Fruit fly (Drosophila melanogaster) whole organism, embryonic: Measurements from ENCODE around the gene Rgl.

Experiments used
- CG16813 ChIP-seq: fragments of 200-800 bp; sonication (Bioruptor generic); IDR thresholded peaks from 3 replicates; pipeline ENCODE4 v1.3.6; 2022; ENCODE audit warnings: missing biosample characterization, missing genetic modification characterization; ENCODE audit not compliant: partially characterized antibody
- CG32767 ChIP-seq: fragments of 200-800 bp; sonication (Bioruptor generic); IDR thresholded peaks from 2 replicates; pipeline ENCODE4 v1.3.6; 2022; ENCODE audit warnings: missing biosample characterization, missing genetic modification characterization
- CoRest ChIP-seq: fragments of 200-800 bp; sonication (Bioruptor generic); optimal IDR thresholded peaks from 3 replicates; lab custom pipeline; 2018; ENCODE audit warnings: missing biosample characterization, mild to moderate bottlenecking, missing genetic modification characterization, moderate library complexity
- NC2β ChIP-seq: fragments of 200-800 bp; sonication (Bioruptor generic); optimal IDR thresholded peaks from 2 replicates; lab custom pipeline; 2016; ENCODE audit warnings: missing biosample characterization, missing genetic modification characterization
- dpn ChIP-seq, 2 experiments: fragments of 200-800 bp; sonication (Bioruptor generic); optimal IDR thresholded peaks; 3 replicates each; lab custom pipeline; 2016; ENCODE audit warnings: missing biosample characterization in 2 of 2, missing genetic modification characterization in 2 of 2
- eve ChIP-seq, 2 experiments: fragments of >200 bp; optimal IDR thresholded peaks; 2 replicates each; lab custom pipeline; 2017; ENCODE audit warnings: missing biosample characterization in 2 of 2, missing genetic modification characterization in 2 of 2
- fd102C ChIP-seq: fragments of 200-800 bp; sonication (Bioruptor generic); optimal IDR thresholded peaks from 2 replicates; lab custom pipeline; 2018; ENCODE audit warnings: missing biosample characterization, mild to moderate bottlenecking, missing genetic modification characterization, moderate library complexity
- kay ChIP-seq: fragments of 200-800 bp; sonication (Bioruptor generic); optimal IDR thresholded peaks from 2 replicates; lab custom pipeline; 2016; ENCODE audit warnings: missing biosample characterization, missing genetic modification characterization
- mam ChIP-seq: fragments of 200-800 bp; sonication (Bioruptor generic); optimal IDR thresholded peaks from 3 replicates; lab custom pipeline; 2016; ENCODE audit warnings: missing biosample characterization, missing genetic modification characterization
- scrt ChIP-seq: fragments of 200-800 bp; sonication (Bioruptor generic); optimal IDR thresholded peaks from 2 replicates; lab custom pipeline; 2018; ENCODE audit warnings: missing biosample characterization, mild to moderate bottlenecking, missing genetic modification characterization, moderate library complexity
- usp ChIP-seq: fragments of >200 bp; optimal IDR thresholded peaks from 2 replicates; lab custom pipeline; 2017; ENCODE audit warnings: missing biosample characterization, missing genetic modification characterization

dm6 chr3L:13965502-13965843 lies 40.3 kb upstream of the Rgl start:
- no peak for TF ChIP-seq dpn (GFP tag; optimal IDR thresholded peaks at IDR 0.05; lab: Kevin White, UChicago)
- no peak for TF ChIP-seq mam (GFP tag; lab: Kevin White, UChicago)
- no peak for TF ChIP-seq CG16813 (GFP tag; lab: Robert Waterston, UW)
- TF ChIP-seq NC2β (GFP tag; lab: Kevin White, UChicago), result no peak
- TF ChIP-seq fd102C, result no peak
- no peak for TF ChIP-seq kay (GFP tag; lab: Kevin White, UChicago)
- no peak for TF ChIP-seq CoRest
- TF ChIP-seq eve (GFP tag; optimal IDR thresholded peaks at IDR 0.05; lab: Kevin White, UChicago), result no peak
- TF ChIP-seq CG32767, result no peak
- no peak for TF ChIP-seq usp (GFP tag; lab: Kevin White, UChicago)
- no peak for TF ChIP-seq scrt (GFP tag; lab: Kevin White, UChicago)
